Worm (Caenorhabditis elegans) whole organism, L4/young adult: Measurements from ENCODE around the gene sysm-1.

Experiments used
- W03F9.2 ChIP-seq: fragments of 150-350 bp; optimal IDR thresholded peaks from 2 replicates; lab custom pipeline; 2014; ENCODE audit warnings: missing biosample characterization, missing genetic modification characterization
- dao-5 ChIP-seq: sonication (generic microtip); optimal IDR thresholded peaks from 2 replicates; lab custom pipeline; 2016; ENCODE audit warnings: missing genotype, missing genetic modification characterization, moderate library complexity, missing compliant biosample characterization

- no peak for TF ChIP-seq dao-5
- no peak for TF ChIP-seq W03F9.2 (tag; lab: Kevin White, UChicago)
Observed at ce11 chrII:9126965-9127364, 44.0 kb upstream of the sysm-1 start.
